Worm (Caenorhabditis elegans) whole organism, L3 larva: ENCODE data around the gene ZK632.10.

Experiments used
- aly-2 ChIP-seq: fragments of 150-350 bp; optimal IDR thresholded peaks from 2 replicates; lab custom pipeline; 2014; ENCODE audit warnings: missing biosample characterization, missing genetic modification characterization
- ceh-82 ChIP-seq: fragments of 150-350 bp; optimal IDR thresholded peaks from 2 replicates; lab custom pipeline; 2014; ENCODE audit warnings: missing biosample characterization, missing genetic modification characterization
- fkh-10 ChIP-seq: sonication (generic microtip); optimal IDR thresholded peaks from 2 replicates; lab custom pipeline; 2017; ENCODE audit warnings: missing biosample characterization, missing genetic modification reagents, missing genetic modification characterization
- nfya-1 ChIP-seq: sonication (generic microtip); optimal IDR thresholded peaks from 2 replicates; lab custom pipeline; 2017; ENCODE audit warnings: missing genetic modification characterization, mild to moderate bottlenecking, missing compliant biosample characterization, antibody characterized with exemption, moderate library complexity; ENCODE audit not compliant: insufficient read depth
- nhr-11 ChIP-seq: fragments of 150-350 bp; optimal IDR thresholded peaks from 2 replicates; lab custom pipeline; 2014; ENCODE audit warnings: missing biosample characterization, missing genetic modification characterization
- nhr-25 ChIP-seq: sonication (generic microtip); optimal IDR thresholded peaks from 2 replicates; lab custom pipeline; 2017; ENCODE audit warnings: missing biosample characterization, missing genetic modification characterization
- nhr-67 ChIP-seq: fragments of 150-350 bp; optimal IDR thresholded peaks from 2 replicates; lab custom pipeline; 2014; ENCODE audit warnings: missing biosample characterization, missing genetic modification characterization
- nhr-76 ChIP-seq: fragments of 150-350 bp; sonication (generic microtip); optimal IDR thresholded peaks from 5 replicates; lab custom pipeline; 2014; ENCODE audit warnings: missing biosample characterization, missing genetic modification characterization
- pha-4 ChIP-seq: fragments of 150-350 bp; optimal IDR thresholded peaks from 2 replicates; lab custom pipeline; 2014; ENCODE audit warnings: missing biosample characterization, missing genetic modification reagents, missing genetic modification characterization
- pqm-1 ChIP-seq: fragments of 150-350 bp; optimal IDR thresholded peaks from 2 replicates; lab custom pipeline; 2017; ENCODE audit warnings: missing biosample characterization, missing genetic modification characterization, inconsistent platforms
- ztf-11 ChIP-seq: fragments of 150-350 bp; optimal IDR thresholded peaks from 2 replicates; lab custom pipeline; 2014; ENCODE audit warnings: missing biosample characterization, missing genetic modification characterization

ce11 chrIII:9848603-9849002, 21.1 kb upstream of the ZK632.10 start:
- TF ChIP-seq nhr-25 (tag; lab: Kevin White, UChicago) (no peak), pha-4 (tag; lab: Kevin White, UChicago) (no peak), nhr-76 (tag; lab: Kevin White, UChicago) (no peak), pqm-1 (tag; lab: Kevin White, UChicago) (no peak), nhr-67 (no peak), ztf-11 (tag; lab: Kevin White, UChicago) (no peak), fkh-10 (GFP tag; lab: Kevin White, UChicago) (no peak), ceh-82 (tag; lab: Kevin White, UChicago) (no peak), aly-2 (tag; lab: Kevin White, UChicago) (no peak), nhr-11 (tag; lab: Kevin White, UChicago) (no peak), nfya-1 (tag; lab: Kevin White, UChicago) (no peak)
